In the genomic region with DNA sequence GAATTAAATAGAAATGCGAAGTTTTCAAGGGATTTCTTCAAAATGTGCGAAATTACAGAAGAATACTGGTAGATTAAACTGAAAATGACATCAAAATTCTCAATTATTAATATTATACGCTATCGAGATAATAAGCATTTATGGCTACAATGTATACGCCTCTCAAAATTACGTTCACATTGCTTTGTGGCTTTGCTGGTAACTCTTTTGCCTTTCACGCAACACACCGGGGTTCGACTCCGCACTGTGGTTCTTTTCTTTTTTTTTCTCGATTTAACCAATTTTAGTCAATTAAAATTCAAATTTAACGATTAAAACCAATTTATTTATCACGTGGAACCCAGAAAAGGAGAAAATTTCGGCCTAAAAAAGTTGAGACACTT, we compare ENCODE assay signal across 4 worm cellular contexts.
TF ChIP-seq lines count a peak whose summit lies in the region.

No protein-coding gene starts in this region.

TF ChIP-seq in whole organism, L2 larva, 48 proteins besides CTCF, POLR2A, EP300 and RAD21:
- TF ChIP-seq unc-62 (GFP tag; optimal IDR thresholded peaks at IDR 0.05; lab: Kevin White, UChicago), result no peak
- peak; percentile 7 for TF ChIP-seq unc-55 (GFP tag; optimal IDR thresholded peaks at IDR 0.05; lab: Kevin White, UChicago)
- TF ChIP-seq Y55F3AM.14 (GFP tag; optimal IDR thresholded peaks at IDR 0.05; lab: Kevin White, UChicago), result peak; percentile 30
- TF ChIP-seq sma-3 (GFP tag; optimal IDR thresholded peaks at IDR 0.05; lab: Kevin White, UChicago), result peak; percentile 16

TF ChIP-seq in whole organism, L4 larva, 104 proteins besides CTCF, POLR2A, EP300 and RAD21 (continues in another document):
- peak; percentile 47; the same call in 1 of the 2 replicates for TF ChIP-seq nhr-41 (GFP tag; IDR thresholded peaks at IDR 0.05; lab: Robert Waterston, UW)
- peak; percentile 89 for TF ChIP-seq F44E2.7 (GFP tag; IDR thresholded peaks at IDR 0.05; lab: Robert Waterston, UW)
- no peak for TF ChIP-seq nhr-77 (tag; optimal IDR thresholded peaks at IDR 0.05; lab: Kevin White, UChicago)
- no peak for TF ChIP-seq mdl-1 (tag; optimal IDR thresholded peaks at IDR 0.05; lab: Kevin White, UChicago)
- TF ChIP-seq hlh-11 (tag; optimal IDR thresholded peaks at IDR 0.05; lab: Kevin White, UChicago), result no peak
- no peak for TF ChIP-seq attf-4 (tag; optimal IDR thresholded peaks at IDR 0.05; lab: Kevin White, UChicago)
- TF ChIP-seq nhr-28 (tag; optimal IDR thresholded peaks at IDR 0.05; lab: Kevin White, UChicago), result no peak
- peak; percentile 54 for TF ChIP-seq nhr-102 (tag; optimal IDR thresholded peaks at IDR 0.05; lab: Kevin White, UChicago)
- TF ChIP-seq pha-4 (GFP tag; IDR thresholded peaks at IDR 0.05; lab: Robert Waterston, UW), result peak; percentile 86
- TF ChIP-seq pha-4 (tag; optimal IDR thresholded peaks at IDR 0.05; lab: Kevin White, UChicago), result no peak
- no peak for TF ChIP-seq nhr-25 (tag; optimal IDR thresholded peaks at IDR 0.05; lab: Kevin White, UChicago; ENCODE audit: borderline replicate concordance, insufficient read depth)
- no peak for TF ChIP-seq hif-1 (tag; optimal IDR thresholded peaks at IDR 0.05; lab: Kevin White, UChicago)
- no peak for TF ChIP-seq nhr-42 (GFP tag; IDR thresholded peaks at IDR 0.05; lab: Robert Waterston, UW)
- TF ChIP-seq Y5F2A.4 (GFP tag; optimal IDR thresholded peaks at IDR 0.05; lab: Kevin White, UChicago), result no peak
- TF ChIP-seq vab-7 (GFP tag; IDR thresholded peaks at IDR 0.05; lab: Robert Waterston, UW), result peak; percentile 82
- no peak for TF ChIP-seq ceh-32 (tag; optimal IDR thresholded peaks at IDR 0.05; lab: Kevin White, UChicago; ENCODE audit: poor library complexity)
- TF ChIP-seq daf-12 (tag; optimal IDR thresholded peaks at IDR 0.05; lab: Kevin White, UChicago), result no peak
- TF ChIP-seq R02D3.7 (tag; optimal IDR thresholded peaks at IDR 0.05; lab: Kevin White, UChicago), result no peak
- TF ChIP-seq fkh-10 (GFP tag; optimal IDR thresholded peaks at IDR 0.05; lab: Kevin White, UChicago), result no peak
- peak; percentile 6 for TF ChIP-seq nhr-48 (tag; optimal IDR thresholded peaks at IDR 0.05; lab: Kevin White, UChicago)
- TF ChIP-seq F37D6.2 (tag; optimal IDR thresholded peaks at IDR 0.05; lab: Kevin White, UChicago), result no peak
- TF ChIP-seq ZK546.5 (tag; optimal IDR thresholded peaks at IDR 0.05; lab: Kevin White, UChicago), result no peak
- peak; percentile 74 for TF ChIP-seq arid-1 (GFP tag; conservative IDR thresholded peaks at IDR 0.05; lab: Robert Waterston, UW)
- no peak for TF ChIP-seq jun-1 (tag; optimal IDR thresholded peaks at IDR 0.05; lab: Kevin White, UChicago)
- TF ChIP-seq sdz-12 (GFP tag; optimal IDR thresholded peaks at IDR 0.05; lab: Kevin White, UChicago), result peak; percentile 16
- TF ChIP-seq dmd-9 (GFP tag; IDR thresholded peaks at IDR 0.05; lab: Robert Waterston, UW), result 0 out of 2 replicates have a peak, but pooled peaks have one; percentile 19
- no peak for TF ChIP-seq lin-13 (GFP tag; optimal IDR thresholded peaks at IDR 0.05; lab: Kevin White, UChicago)
- peak; percentile 73; the same call in 1 of the 2 replicates for TF ChIP-seq Y105C5A.15 (GFP tag; IDR thresholded peaks at IDR 0.05; lab: Robert Waterston, UW)

TF ChIP-seq in whole organism, late embryonic, 69 proteins besides CTCF, POLR2A, EP300 and RAD21:
- TF ChIP-seq pha-2 (tag; optimal IDR thresholded peaks at IDR 0.05; lab: Kevin White, UChicago), result no peak
- peak; percentile 12 for TF ChIP-seq unc-86 (tag; optimal IDR thresholded peaks at IDR 0.05; lab: Kevin White, UChicago)
- no peak for TF ChIP-seq gmeb-2 (tag; optimal IDR thresholded peaks at IDR 0.05; lab: Kevin White, UChicago)
- no peak for TF ChIP-seq odd-2 (tag; optimal IDR thresholded peaks at IDR 0.05; lab: Kevin White, UChicago)
- no peak for TF ChIP-seq unc-55 (GFP tag; optimal IDR thresholded peaks at IDR 0.05; lab: Kevin White, UChicago)
- TF ChIP-seq ztf-16 (tag; optimal IDR thresholded peaks at IDR 0.05; lab: Kevin White, UChicago), result no peak
- TF ChIP-seq pag-3 (tag; optimal IDR thresholded peaks at IDR 0.05; lab: Kevin White, UChicago; ENCODE audit: borderline replicate concordance), result no peak
- no peak for TF ChIP-seq ceh-45 (GFP tag; IDR thresholded peaks at IDR 0.05; lab: Robert Waterston, UW)
- TF ChIP-seq ceh-48 (tag; optimal IDR thresholded peaks at IDR 0.05; lab: Kevin White, UChicago), result peak; percentile 15
- TF ChIP-seq ceh-24 (tag; optimal IDR thresholded peaks at IDR 0.05; lab: Kevin White, UChicago), result no peak
- TF ChIP-seq che-1 (tag; optimal IDR thresholded peaks at IDR 0.05; lab: Kevin White, UChicago), result peak; percentile 19
- no peak for TF ChIP-seq ceh-6 (GFP tag; optimal IDR thresholded peaks at IDR 0.05; lab: Kevin White, UChicago)
- TF ChIP-seq nhr-232 (tag; optimal IDR thresholded peaks at IDR 0.05; lab: Kevin White, UChicago), result no peak
- no peak for TF ChIP-seq syd-9 (tag; optimal IDR thresholded peaks at IDR 0.05; lab: Kevin White, UChicago)
- peak; percentile 33 for TF ChIP-seq C38D4.7 (GFP tag; optimal IDR thresholded peaks at IDR 0.05; lab: Kevin White, UChicago)
- TF ChIP-seq ref-2 (tag; optimal IDR thresholded peaks at IDR 0.05; lab: Kevin White, UChicago), result no peak

TF ChIP-seq in whole organism, mixed stage, embryonic, 35 proteins besides CTCF, POLR2A, EP300 and RAD21:
- TF ChIP-seq elt-3 (tag; optimal IDR thresholded peaks at IDR 0.05; lab: Kevin White, UChicago), result no peak
- peak; percentile 25 for TF ChIP-seq flh-1 (GFP tag; optimal IDR thresholded peaks at IDR 0.05; lab: Kevin White, UChicago)
- peak; percentile 52 for TF ChIP-seq tbx-8 (GFP tag; optimal IDR thresholded peaks at IDR 0.05; lab: Kevin White, UChicago)
- TF ChIP-seq nhr-76 (tag; optimal IDR thresholded peaks at IDR 0.05; lab: Kevin White, UChicago), result no peak
- no peak for TF ChIP-seq unc-39 (tag; optimal IDR thresholded peaks at IDR 0.05; lab: Kevin White, UChicago)
- no peak for TF ChIP-seq snpc-4 (tag; optimal IDR thresholded peaks at IDR 0.05; lab: Kevin White, UChicago)
- no peak for TF ChIP-seq unc-120 (tag; optimal IDR thresholded peaks at IDR 0.05; lab: Kevin White, UChicago; ENCODE audit: poor library complexity, severe bottlenecking)
- peak; percentile 44 for TF ChIP-seq ceh-43 (GFP tag; optimal IDR thresholded peaks at IDR 0.05; lab: Kevin White, UChicago)
- no peak for TF ChIP-seq ces-1 (GFP tag; optimal IDR thresholded peaks at IDR 0.05; lab: Kevin White, UChicago)
- TF ChIP-seq mls-2 (tag; optimal IDR thresholded peaks at IDR 0.05; lab: Kevin White, UChicago), result peak; percentile 37
- TF ChIP-seq drap-1 (GFP tag; optimal IDR thresholded peaks at IDR 0.05; lab: Kevin White, UChicago), result no peak
- no peak for TF ChIP-seq ztf-11 (tag; optimal IDR thresholded peaks at IDR 0.05; lab: Kevin White, UChicago)
